Worm (Caenorhabditis elegans) whole organism, L1 larva: ENCODE results near the gene slcf-2.

Experiments used
- C16A3.4 ChIP-seq: fragments of 150-350 bp; optimal IDR thresholded peaks from 2 replicates; lab custom pipeline; 2014; ENCODE audit warnings: missing biosample characterization, missing genetic modification characterization
- C34B4.2 ChIP-seq: sonication (generic microtip); optimal IDR thresholded peaks from 2 replicates; lab custom pipeline; 2017; ENCODE audit warnings: mild to moderate bottlenecking, missing genetic modification characterization, missing compliant biosample characterization
- aly-2 ChIP-seq: fragments of 150-350 bp; optimal IDR thresholded peaks from 2 replicates; lab custom pipeline; 2014; ENCODE audit warnings: missing biosample characterization, missing genetic modification characterization
- blmp-1 ChIP-seq: fragments of 150-350 bp; optimal IDR thresholded peaks from 2 replicates; lab custom pipeline; 2014; ENCODE audit warnings: missing biosample characterization, missing genetic modification characterization
- ceh-8 ChIP-seq: fragments of 200-800 bp; sonication (Bioruptor generic); optimal IDR thresholded peaks from 2 replicates; lab custom pipeline; 2018; ENCODE audit warnings: mild to moderate bottlenecking, missing genetic modification characterization, moderate library complexity, missing compliant biosample characterization
- ceh-90 ChIP-seq: sonication (generic microtip); optimal IDR thresholded peaks from 2 replicates; lab custom pipeline; 2016; ENCODE audit warnings: missing genetic modification characterization, missing compliant biosample characterization
- dsc-1 ChIP-seq: sonication (generic microtip); optimal IDR thresholded peaks from 2 replicates; lab custom pipeline; 2016; ENCODE audit warnings: mild to moderate bottlenecking, missing genetic modification characterization, missing compliant biosample characterization
- efl-1 ChIP-seq, 4 experiments: fragments of 150-350 bp; optimal IDR thresholded peaks in 3 of 4; peaks in 1 of 4; 1 replicate in 1 of 4; 2 replicates in 3 of 4; lab custom pipeline; 2014; ENCODE audit warnings: missing biosample characterization in 2 of 4, missing genetic modification characterization in 2 of 4, missing genetic modification reagents in 2 of 4
- efl-3 ChIP-seq: fragments of 200-800 bp; sonication (Bioruptor generic); optimal IDR thresholded peaks from 2 replicates; lab custom pipeline; 2018; ENCODE audit warnings: mild to moderate bottlenecking, missing genetic modification characterization, missing compliant biosample characterization
- egl-27 ChIP-seq, 2 experiments: fragments of 150-350 bp in 1 of 2; sonication (generic microtip); optimal IDR thresholded peaks; 3 replicates each; lab custom pipeline; 2017 to 2018; ENCODE audit warnings: missing biosample characterization in 2 of 2, missing genetic modification characterization in 2 of 2, missing genetic modification reagents in 2 of 2
- elt-3 ChIP-seq, 6 experiments: fragments of 150-350 bp in 1 of 6; sonication (generic microtip); optimal IDR thresholded peaks; 2 replicates each; lab custom pipeline; 2017 to 2018; ENCODE audit warnings: missing biosample characterization in 6 of 6, missing genetic modification characterization in 6 of 6, inconsistent platforms in 1 of 6
- ets-5 ChIP-seq: fragments of 200-800 bp; sonication (Bioruptor generic); IDR thresholded peaks from 2 replicates; pipeline ENCODE4 v1.3.6; 2022; ENCODE audit warnings: missing genetic modification characterization, missing compliant biosample characterization
- fkh-4 ChIP-seq: sonication (generic microtip); optimal IDR thresholded peaks from 2 replicates; lab custom pipeline; 2016; ENCODE audit warnings: missing compliant biosample characterization, missing genetic modification characterization, borderline replicate concordance
- hpl-2 ChIP-seq: fragments of 150-350 bp; optimal IDR thresholded peaks from 2 replicates; lab custom pipeline; 2014; ENCODE audit warnings: missing biosample characterization, missing genetic modification reagents, missing genetic modification characterization
- jun-1 ChIP-seq: fragments of 150-350 bp; optimal IDR thresholded peaks from 2 replicates; lab custom pipeline; 2014; ENCODE audit warnings: missing biosample characterization, missing genetic modification reagents, missing genetic modification characterization
- lin-13 ChIP-seq: fragments of 150-350 bp; optimal IDR thresholded peaks from 2 replicates; lab custom pipeline; 2014; ENCODE audit warnings: missing biosample characterization, missing genetic modification reagents, missing genetic modification characterization
- lin-14 ChIP-seq: fragments of 200-800 bp; sonication (Bioruptor generic); optimal IDR thresholded peaks from 2 replicates; lab custom pipeline; 2018; ENCODE audit warnings: mild to moderate bottlenecking, missing genetic modification characterization, moderate library complexity, missing compliant biosample characterization
- lin-15B ChIP-seq: fragments of 150-350 bp; sonication (generic microtip); optimal IDR thresholded peaks from 3 replicates; lab custom pipeline; 2014; ENCODE audit warnings: missing biosample characterization, missing genetic modification characterization
- lin-35 ChIP-seq, 2 experiments: fragments of 150-350 bp; optimal IDR thresholded peaks; 2 replicates each; lab custom pipeline; 2014; ENCODE audit warnings: missing biosample characterization in 2 of 2, missing genetic modification characterization in 2 of 2, missing genetic modification reagents in 2 of 2
- lin-39 ChIP-seq: fragments of 150-350 bp; optimal IDR thresholded peaks from 2 replicates; lab custom pipeline; 2014; ENCODE audit warnings: missing biosample characterization, missing genetic modification reagents, missing genetic modification characterization
- mab-9 ChIP-seq: fragments of 200-800 bp; sonication (Bioruptor generic); IDR thresholded peaks from 2 replicates; pipeline ENCODE4 v1.3.6; 2022; ENCODE audit warnings: missing genetic modification reagents, missing genetic modification characterization, missing compliant biosample characterization
- mef-2 ChIP-seq: fragments of 150-350 bp; optimal IDR thresholded peaks from 2 replicates; lab custom pipeline; 2014; ENCODE audit warnings: missing biosample characterization, missing genetic modification characterization
- nhr-237 ChIP-seq: fragments of 150-350 bp; optimal IDR thresholded peaks from 2 replicates; lab custom pipeline; 2014; ENCODE audit warnings: missing biosample characterization, missing genetic modification characterization
- nhr-47 ChIP-seq: sonication (generic microtip); optimal IDR thresholded peaks from 2 replicates; lab custom pipeline; 2016; ENCODE audit warnings: mild to moderate bottlenecking, missing genetic modification characterization, moderate library complexity, missing compliant biosample characterization
- nhr-84 ChIP-seq: sonication (generic microtip); optimal IDR thresholded peaks from 2 replicates; lab custom pipeline; 2017; ENCODE audit warnings: missing biosample characterization, missing genetic modification characterization
- nhr-85 ChIP-seq: sonication (generic microtip); peaks from one replicate; lab custom pipeline; 2016; ENCODE audit warnings: missing genetic modification characterization, inconsistent platforms, missing compliant biosample characterization
- pag-3 ChIP-seq: sonication (generic microtip); optimal IDR thresholded peaks from 2 replicates; lab custom pipeline; 2017; ENCODE audit warnings: missing genetic modification characterization, mild to moderate bottlenecking, missing compliant biosample characterization, antibody characterized with exemption, borderline replicate concordance; ENCODE audit not compliant: insufficient read depth
- pax-3 ChIP-seq: fragments of 200-800 bp; sonication (Bioruptor generic); optimal IDR thresholded peaks from 2 replicates; lab custom pipeline; 2018; ENCODE audit warnings: mild to moderate bottlenecking, missing genetic modification characterization, moderate library complexity, missing compliant biosample characterization
- snpc-4 ChIP-seq: fragments of 150-350 bp; optimal IDR thresholded peaks from 2 replicates; lab custom pipeline; 2014; ENCODE audit warnings: missing biosample characterization, missing genetic modification characterization
- tbx-2 ChIP-seq: sonication (generic microtip); optimal IDR thresholded peaks from 2 replicates; lab custom pipeline; 2016; ENCODE audit warnings: missing genetic modification characterization, missing compliant biosample characterization
- unc-98 ChIP-seq: fragments of 200-800 bp; sonication (Bioruptor generic); IDR thresholded peaks from 2 replicates; pipeline ENCODE4 v1.3.6; 2022; ENCODE audit warnings: missing genetic modification characterization, missing compliant biosample characterization
- xbp-1 ChIP-seq: sonication (generic microtip); optimal IDR thresholded peaks from 2 replicates; lab custom pipeline; 2016; ENCODE audit warnings: missing genetic modification characterization, missing compliant biosample characterization
- zag-1 ChIP-seq: fragments of 150-350 bp; optimal IDR thresholded peaks from 2 replicates; lab custom pipeline; 2014; ENCODE audit warnings: missing biosample characterization, missing genetic modification characterization
- zip-4 ChIP-seq: fragments of 200-800 bp; sonication (Bioruptor generic); optimal IDR thresholded peaks from 2 replicates; lab custom pipeline; 2018; ENCODE audit warnings: mild to moderate bottlenecking, missing genetic modification characterization, moderate library complexity, missing compliant biosample characterization
- ztf-11 ChIP-seq, 2 experiments: sonication (generic microtip); optimal IDR thresholded peaks; 2 replicates each; lab custom pipeline; 2016 to 2017; ENCODE audit warnings: missing genetic modification characterization in 2 of 2, missing biosample characterization in 1 of 2, missing compliant biosample characterization in 1 of 2
- ztf-4 ChIP-seq: fragments of 150-350 bp; optimal IDR thresholded peaks from 2 replicates; lab custom pipeline; 2014; ENCODE audit warnings: missing biosample characterization, missing genetic modification characterization

Gene slcf-2

DNA sequence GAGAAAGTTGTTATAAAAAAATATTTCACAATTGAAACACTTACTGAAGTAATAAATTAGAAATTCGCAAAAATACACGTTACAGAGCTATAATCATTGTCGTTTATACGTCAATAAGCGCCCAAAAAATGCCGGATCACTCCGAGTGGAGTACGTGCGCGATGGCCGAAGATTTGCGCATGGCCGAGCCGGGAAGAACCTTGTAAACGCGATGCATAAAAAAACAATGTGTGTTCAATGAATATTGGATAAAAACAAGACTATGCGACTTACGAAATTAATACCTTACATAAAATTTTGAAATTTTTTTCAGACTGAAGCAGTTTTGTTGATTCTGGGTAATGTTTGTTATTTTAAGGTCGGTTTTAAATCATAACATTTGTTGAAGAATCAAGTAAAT is 14.5 kb upstream of the slcf-2 start, which contains the start of gene sorf-1 (continued):
- no peak for TF ChIP-seq C34B4.2 (tag; lab: Kevin White, UChicago)
- TF ChIP-seq lin-15B (tag; lab: Kevin White, UChicago), result no peak
- TF ChIP-seq lin-13 (GFP tag; lab: Kevin White, UChicago), result no peak
- no peak for TF ChIP-seq lin-39
- no peak for TF ChIP-seq mef-2 (tag; lab: Kevin White, UChicago)
- peak; percentile 73 for TF ChIP-seq lin-14 (GFP tag; lab: Kevin White, UChicago)
- TF ChIP-seq nhr-85 (tag; lab: Kevin White, UChicago), result peak; percentile 80
- TF ChIP-seq ztf-4 (tag; lab: Kevin White, UChicago), result no peak
- TF ChIP-seq tbx-2 (tag; lab: Kevin White, UChicago), result peak; percentile 56
- TF ChIP-seq jun-1 (tag; lab: Kevin White, UChicago), result no peak
- TF ChIP-seq ceh-90 (tag; lab: Kevin White, UChicago), result peak; percentile 47
- no peak for TF ChIP-seq pag-3 (tag; lab: Kevin White, UChicago)
- no peak for TF ChIP-seq ceh-8 (GFP tag; lab: Kevin White, UChicago)
- peak; percentile 42 for TF ChIP-seq xbp-1 (tag; lab: Kevin White, UChicago)
- peak; percentile 30 for TF ChIP-seq C16A3.4 (tag; lab: Kevin White, UChicago)
- TF ChIP-seq egl-27 (tag; optimal IDR thresholded peaks at IDR 0.05; lab: Kevin White, UChicago), result no peak
- TF ChIP-seq snpc-4, result no peak

DNA sequence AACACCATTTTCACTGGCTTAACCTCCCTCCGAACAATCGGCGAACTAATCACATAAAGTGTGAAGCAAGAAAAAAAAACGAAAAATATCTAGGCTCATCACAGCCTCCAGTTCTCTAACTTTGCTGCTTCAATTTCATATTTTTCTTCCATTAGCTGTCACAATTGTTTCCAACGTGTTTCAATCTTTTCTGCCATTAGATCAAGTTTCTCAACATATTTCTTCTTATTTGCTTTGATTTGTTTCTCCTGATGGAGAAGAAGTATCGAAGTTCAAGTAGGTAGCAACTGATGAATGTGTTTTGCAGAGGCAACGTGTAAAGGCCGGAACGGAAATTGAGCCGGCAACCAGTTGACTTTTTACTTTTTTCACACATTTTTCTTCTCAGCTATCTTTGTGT is 13.5 kb upstream of the slcf-2 start, which contains the start of gene ZK563.7:
TSS of gene ZK563.7 (plus strand) at position 301 of the 400 bp plus-strand sequence.
- TF ChIP-seq nhr-85 (tag; lab: Kevin White, UChicago), result peak; percentile 43
- no peak for TF ChIP-seq efl-1 (optimal IDR thresholded peaks at IDR 0.05; lab: Kevin White, UChicago)
- no peak for TF ChIP-seq efl-1 (GFP tag; optimal IDR thresholded peaks at IDR 0.05 in 1 of 2; lab: Kevin White, UChicago)

- no peak for TF ChIP-seq zag-1 (tag; lab: Kevin White, UChicago)
- TF ChIP-seq, all 84 proteins: peak for 0
Observed at ce11 chrX:3385362-3385761, 8.3 kb upstream of the slcf-2 start, which contains the start of gene acp-1. Gene acp-1, minus strand, starts transcription at chrX:3385462.

ce11 chrX:3396735-3397134 is 3.1 kb downstream of the slcf-2 start:
- TF ChIP-seq blmp-1 (tag; lab: Kevin White, UChicago) (peak; percentile 70), nhr-237 (tag; lab: Kevin White, UChicago) (no peak)
- TF ChIP-seq, all 84 proteins: peak for 1

DNA sequence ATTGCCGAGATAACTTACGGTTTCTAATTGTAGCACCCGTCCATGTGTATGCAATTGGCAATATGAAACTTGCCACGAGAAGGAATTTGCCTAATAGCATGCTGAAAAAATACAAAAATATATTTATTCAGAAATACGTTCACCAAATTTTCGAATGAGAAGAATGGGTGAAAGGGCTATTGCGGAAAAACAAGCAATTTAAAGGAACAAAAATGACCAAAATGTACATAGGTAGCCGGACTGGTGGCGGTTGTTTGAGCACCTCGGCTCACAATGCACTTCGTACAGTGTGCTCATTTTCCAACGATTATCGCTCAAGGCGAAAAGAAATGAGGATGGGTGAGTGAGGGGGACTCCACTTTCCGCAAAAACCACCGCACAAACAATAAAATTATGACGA is 6.3 kb downstream of the slcf-2 start, which contains the start of gene cht-1:
TSS of gene cht-1 (minus strand) at position 101 of the 400 bp plus-strand sequence.
- TF ChIP-seq pag-3 (tag; lab: Kevin White, UChicago) (no peak), fkh-4 (tag; lab: Kevin White, UChicago) (no peak), aly-2 (tag; lab: Kevin White, UChicago) (no peak), mab-9 (GFP tag; lab: Robert Waterston, UW) (no peak), jun-1 (tag; lab: Kevin White, UChicago) (no peak), lin-35 (GFP tag; optimal IDR thresholded peaks at IDR 0.05; lab: Kevin White, UChicago) (no peak), dsc-1 (tag; lab: Kevin White, UChicago) (no peak), mef-2 (tag; lab: Kevin White, UChicago) (no peak), nhr-85 (tag; lab: Kevin White, UChicago) (no peak), egl-27 (tag; optimal IDR thresholded peaks at IDR 0.05; lab: Kevin White, UChicago) (no peak), nhr-47 (tag; lab: Kevin White, UChicago) (no peak), pax-3 (tag; lab: Kevin White, UChicago) (no peak), unc-98 (GFP tag; lab: Robert Waterston, UW) (no peak), lin-14 (GFP tag; lab: Kevin White, UChicago) (no peak)

- TF ChIP-seq hpl-2 (GFP tag; lab: Kevin White, UChicago), result no peak
- TF ChIP-seq efl-3 (GFP tag; lab: Kevin White, UChicago), result no peak
- TF ChIP-seq ets-5, result no peak
- no peak for TF ChIP-seq elt-3 (tag; optimal IDR thresholded peaks at IDR 0.05; lab: Kevin White, UChicago)
- no peak for TF ChIP-seq C16A3.4 (tag; lab: Kevin White, UChicago)
- no peak for TF ChIP-seq nhr-47 (tag; lab: Kevin White, UChicago)
- TF ChIP-seq nhr-84 (tag; lab: Kevin White, UChicago), result no peak
- no peak for TF ChIP-seq lin-39
- TF ChIP-seq egl-27 (tag; optimal IDR thresholded peaks at IDR 0.05; lab: Kevin White, UChicago), result no peak
- no peak for TF ChIP-seq nhr-85 (tag; lab: Kevin White, UChicago)
- TF ChIP-seq ztf-11 (tag; optimal IDR thresholded peaks at IDR 0.05; lab: Kevin White, UChicago), result no peak
- TF ChIP-seq zip-4 (GFP tag; lab: Kevin White, UChicago), result no peak
- TF ChIP-seq dsc-1 (tag; lab: Kevin White, UChicago), result no peak
- TF ChIP-seq mab-9 (GFP tag; lab: Robert Waterston, UW), result no peak
- TF ChIP-seq, all 84 proteins: peak for 0
Observed at ce11 chrX:3400387-3400786, 6.7 kb downstream of the slcf-2 start.
